Worm (Caenorhabditis elegans) whole organism, late embryonic: ENCODE data around the gene fbxa-18.

Source experiments
- ama-1 ChIP-seq: fragments of 150-350 bp; optimal IDR thresholded peaks from 2 replicates; lab custom pipeline; 2014
- ceh-31 ChIP-seq: sonication (generic microtip); optimal IDR thresholded peaks from 2 replicates; lab custom pipeline; 2016; ENCODE audit warnings: missing genetic modification characterization, missing compliant biosample characterization
- nhr-11 ChIP-seq: fragments of 150-350 bp; optimal IDR thresholded peaks from 2 replicates; lab custom pipeline; 2014; ENCODE audit warnings: missing biosample characterization, missing genetic modification characterization
- sox-2 ChIP-seq: fragments of 200-800 bp; sonication (Bioruptor generic); IDR thresholded peaks from 2 replicates; pipeline ENCODE4 v1.3.6; 2022; ENCODE audit warnings: missing genetic modification reagents, missing genetic modification characterization, missing compliant biosample characterization
- tbx-2 ChIP-seq: sonication (generic microtip); optimal IDR thresholded peaks from 2 replicates; lab custom pipeline; 2016; ENCODE audit warnings: missing genetic modification characterization, missing compliant biosample characterization
- unc-42 ChIP-seq: sonication (generic microtip); optimal IDR thresholded peaks from 2 replicates; lab custom pipeline; 2016; ENCODE audit warnings: missing genotype, missing genetic modification characterization, missing compliant biosample characterization
- unc-55 ChIP-seq: sonication (generic microtip); optimal IDR thresholded peaks from 2 replicates; lab custom pipeline; 2017; ENCODE audit warnings: missing biosample characterization, missing genetic modification reagents, missing genetic modification characterization

- TF ChIP-seq tbx-2 (tag; lab: Kevin White, UChicago), result no peak
- no peak for TF ChIP-seq ama-1 (lab: Kevin White, UChicago)
- no peak for TF ChIP-seq nhr-11
- TF ChIP-seq unc-42 (tag; lab: Kevin White, UChicago), result no peak
- TF ChIP-seq ceh-31 (tag; lab: Kevin White, UChicago), result no peak
- no peak for TF ChIP-seq sox-2 (GFP tag; lab: Robert Waterston, UW)
- no peak for TF ChIP-seq unc-55 (GFP tag; lab: Kevin White, UChicago)
These were observed 11.2 kb upstream of the fbxa-18 start, which contains the start of gene fbxa-142 for ce11 chrV:16131249-16131648.
